Worm (Caenorhabditis elegans) whole organism, L4/young adult: ENCODE measurements around the gene T14G8.3.

ENCODE experiments used
- W03F9.2 ChIP-seq: fragments of 150-350 bp; optimal IDR thresholded peaks from 2 replicates; lab custom pipeline; 2014; ENCODE audit warnings: missing biosample characterization, missing genetic modification characterization
- dao-5 ChIP-seq: sonication (generic microtip); optimal IDR thresholded peaks from 2 replicates; lab custom pipeline; 2016; ENCODE audit warnings: missing genotype, missing genetic modification characterization, moderate library complexity, missing compliant biosample characterization
- him-1 ChIP-seq: sonication (generic microtip); optimal IDR thresholded peaks from 2 replicates; lab custom pipeline; 2016; ENCODE audit warnings: missing genotype, missing genetic modification reagents, missing genetic modification characterization, missing compliant biosample characterization

DNA sequence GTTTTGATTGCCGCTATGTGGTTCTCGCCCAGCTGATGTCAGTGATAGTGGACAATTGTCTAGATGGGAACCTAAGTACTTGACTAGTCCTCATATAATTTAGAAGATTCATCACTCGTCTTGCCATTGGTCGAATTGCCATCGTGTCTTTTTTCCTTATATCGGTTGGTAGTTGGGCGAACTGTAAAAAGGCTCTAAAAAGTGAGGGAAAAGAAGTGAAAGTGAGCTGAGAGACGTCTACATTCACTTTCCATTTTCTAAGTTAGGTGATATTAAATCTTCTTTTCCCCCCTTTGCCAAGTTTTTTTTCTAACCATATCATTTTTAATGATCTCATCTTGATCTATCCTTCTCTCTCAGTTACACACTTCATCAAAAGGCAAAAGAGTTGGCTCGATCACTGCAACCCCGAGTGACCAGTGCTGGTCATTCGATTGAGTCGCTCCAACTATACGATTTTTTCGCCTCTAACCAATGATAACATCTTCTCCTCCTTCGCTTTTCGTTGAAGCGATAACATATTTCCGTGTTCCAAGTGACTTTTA lies 13.8 kb downstream of the T14G8.3 start:
- no peak for TF ChIP-seq W03F9.2 (tag; lab: Kevin White, UChicago)
- TF ChIP-seq him-1: no peak
- TF ChIP-seq dao-5 (tag; lab: Kevin White, UChicago): no peak
